Worm (Caenorhabditis elegans) whole organism, L4/young adult: ENCODE measurements around the gene sup-35.
A peak's percentile ranks its signal among the peaks of the same experiment; 100 is the strongest.

Experiments
- W03F9.2 ChIP-seq: fragments of 150-350 bp; optimal IDR thresholded peaks from 2 replicates; lab custom pipeline; 2014; ENCODE audit warnings: missing biosample characterization, missing genetic modification characterization
- dao-5 ChIP-seq: sonication (generic microtip); optimal IDR thresholded peaks from 2 replicates; lab custom pipeline; 2016; ENCODE audit warnings: missing genotype, missing genetic modification characterization, moderate library complexity, missing compliant biosample characterization
- him-1 ChIP-seq: sonication (generic microtip); optimal IDR thresholded peaks from 2 replicates; lab custom pipeline; 2016; ENCODE audit warnings: missing genotype, missing genetic modification reagents, missing genetic modification characterization, missing compliant biosample characterization

The sup-35 gene

DNA sequence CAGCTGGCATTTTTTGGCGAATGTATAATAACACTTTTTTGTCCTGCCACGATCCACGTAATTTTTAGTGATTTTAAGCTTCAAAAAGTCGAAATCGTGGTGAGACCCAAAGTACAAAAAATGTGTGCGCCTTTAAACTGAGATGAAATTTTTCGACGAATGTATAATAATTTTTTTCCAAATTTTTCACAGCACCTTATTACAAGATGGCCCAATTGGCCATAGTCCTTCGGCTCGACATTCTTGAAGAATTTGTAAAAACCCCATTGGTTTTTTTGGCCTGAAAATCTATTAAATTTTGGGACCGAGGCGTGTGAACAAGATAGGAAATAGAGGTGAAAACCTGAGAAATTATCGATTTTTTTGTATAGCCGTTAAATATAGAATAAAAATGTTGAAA is 3.1 kb downstream of the sup-35 start:
- TF ChIP-seq dao-5 (tag; lab: Kevin White, UChicago) (no peak), W03F9.2 (no peak), him-1 (tag; lab: Kevin White, UChicago) (no peak)

DNA sequence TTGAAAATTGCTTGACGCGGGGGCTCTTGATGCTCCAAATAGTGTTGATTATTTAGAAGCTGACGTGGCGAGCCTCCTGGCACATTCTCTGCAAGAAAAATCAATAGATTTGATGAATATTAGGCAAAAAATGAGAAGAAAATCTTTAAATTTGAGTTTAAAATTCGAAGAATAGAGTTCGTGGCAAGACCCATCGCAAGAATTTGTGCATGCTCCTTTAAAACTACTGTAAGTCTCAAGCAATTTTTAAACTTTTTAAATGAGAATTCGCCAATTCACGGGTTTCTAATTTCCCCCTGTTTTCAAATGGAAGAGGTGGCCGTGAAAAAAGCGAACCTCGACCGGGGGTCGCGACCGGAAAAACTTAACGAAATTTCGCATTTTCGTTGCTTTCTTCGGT is 5.2 kb downstream of the sup-35 start:
- TF ChIP-seq W03F9.2 = no peak
- TF ChIP-seq him-1 (tag; lab: Kevin White, UChicago) = no peak
- TF ChIP-seq dao-5 (tag; lab: Kevin White, UChicago) = no peak

DNA sequence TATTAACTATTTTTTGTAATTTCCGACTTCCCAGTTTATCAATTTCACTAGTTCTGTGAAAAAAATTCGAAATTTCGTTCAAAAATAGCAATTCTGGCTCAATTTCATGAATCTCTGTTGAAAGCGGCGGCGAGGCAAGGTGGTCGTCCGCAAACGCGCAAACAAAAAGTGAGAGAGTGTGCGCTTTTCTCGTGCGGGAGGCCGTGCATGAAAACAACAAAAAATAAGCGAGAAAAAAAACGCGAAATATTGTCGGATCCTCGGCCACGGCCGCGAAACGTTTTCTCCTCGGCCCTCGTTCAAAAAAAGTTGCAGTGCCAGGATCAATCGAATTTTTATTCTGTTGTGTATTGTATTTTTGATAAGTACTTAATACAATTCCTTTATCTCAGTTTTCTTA is 6.3 kb downstream of the sup-35 start:
- TF ChIP-seq W03F9.2 (peak; percentile 9), dao-5 (tag; lab: Kevin White, UChicago) (no peak), him-1 (tag; lab: Kevin White, UChicago) (peak; percentile 31)

DNA sequence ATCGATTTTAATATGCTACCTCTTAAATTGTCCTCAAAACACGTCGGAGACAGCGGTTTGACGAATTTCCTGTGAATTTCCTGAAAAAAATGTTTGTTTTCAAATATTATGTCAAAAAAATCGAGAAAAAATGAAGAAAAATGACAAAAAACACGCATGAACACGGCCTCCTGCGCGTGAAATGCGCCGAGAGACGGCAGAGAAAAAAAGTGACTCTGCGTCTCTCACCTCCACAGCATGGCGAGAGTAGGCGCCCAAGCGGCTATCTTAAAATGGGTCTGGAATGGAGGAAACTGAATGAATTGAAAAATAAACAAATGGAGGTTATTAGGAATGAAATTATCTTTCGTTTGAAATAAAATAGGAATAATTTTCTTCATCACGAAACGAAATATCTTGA is 8.3 kb downstream of the sup-35 start:
- TF ChIP-seq dao-5 (tag; lab: Kevin White, UChicago) (no peak), W03F9.2 (no peak), him-1 (tag; lab: Kevin White, UChicago) (no peak)

DNA sequence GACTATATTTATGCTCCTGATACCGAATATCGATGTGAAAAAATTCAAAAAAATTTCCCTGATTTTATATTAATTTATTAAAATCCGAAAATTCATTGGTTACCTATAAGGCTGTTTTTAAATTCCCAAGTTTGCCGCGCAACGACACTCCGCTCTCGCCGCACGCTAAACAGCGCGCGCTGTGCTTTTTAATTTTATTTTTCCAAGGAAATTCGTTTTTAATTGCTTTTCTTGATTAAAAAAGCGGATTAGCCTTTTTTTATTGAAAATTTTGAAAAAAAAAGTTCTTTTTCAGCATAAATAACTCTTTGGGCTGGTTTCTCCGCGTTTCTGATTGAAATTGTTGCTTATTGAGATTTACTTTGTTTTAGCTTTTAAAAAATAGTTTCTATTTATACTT is 11.7 kb downstream of the sup-35 start:
- TF ChIP-seq dao-5 (tag; lab: Kevin White, UChicago) (no peak), W03F9.2 (no peak), him-1 (tag; lab: Kevin White, UChicago) (no peak)

DNA sequence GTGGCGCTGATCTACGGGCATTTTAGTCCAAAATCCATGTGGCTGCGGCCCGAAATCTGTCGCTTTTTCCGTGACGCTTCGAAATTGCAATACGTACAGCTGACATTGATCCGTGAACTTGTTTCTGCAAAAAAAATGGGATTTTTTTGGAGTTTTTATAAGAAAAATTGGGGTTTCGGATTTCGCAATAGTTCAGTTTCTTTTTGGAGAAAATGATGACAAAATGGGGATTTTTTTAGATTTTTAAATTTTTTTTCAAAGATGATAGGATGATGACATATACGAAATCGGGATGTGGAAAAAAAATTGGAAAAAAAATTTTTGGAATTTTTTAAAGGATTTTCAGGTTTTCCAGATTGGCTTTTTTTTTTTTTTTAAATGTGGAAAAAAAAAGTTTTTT is 17.8 kb downstream of the sup-35 start:
- TF ChIP-seq dao-5 (tag; lab: Kevin White, UChicago) (no peak), him-1 (tag; lab: Kevin White, UChicago) (no peak)

DNA sequence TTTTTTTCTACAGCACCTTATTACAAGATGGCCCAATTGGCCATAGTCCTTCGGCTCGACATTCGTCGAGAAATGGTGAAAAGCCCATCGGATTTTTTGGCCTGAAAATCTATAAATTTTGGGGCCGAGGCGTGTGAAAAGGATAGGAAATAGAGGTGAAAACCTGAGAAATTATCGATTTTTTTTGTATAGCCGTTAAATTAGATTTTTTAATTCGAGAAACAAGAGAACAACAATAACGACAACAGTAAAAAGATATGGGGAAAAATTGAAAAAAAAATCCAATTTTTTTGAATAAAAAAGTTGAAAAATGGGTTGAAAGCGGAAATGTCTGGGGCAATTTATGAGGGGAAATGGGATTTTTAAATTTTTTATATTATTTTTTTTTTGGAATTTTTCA is 19.2 kb downstream of the sup-35 start, which contains the start of gene hmt-1:
hmt-1 (minus strand) TSS at position 101 of the 400 bp plus-strand sequence.
- TF ChIP-seq dao-5 (tag; lab: Kevin White, UChicago) (no peak), W03F9.2 (no peak)

DNA sequence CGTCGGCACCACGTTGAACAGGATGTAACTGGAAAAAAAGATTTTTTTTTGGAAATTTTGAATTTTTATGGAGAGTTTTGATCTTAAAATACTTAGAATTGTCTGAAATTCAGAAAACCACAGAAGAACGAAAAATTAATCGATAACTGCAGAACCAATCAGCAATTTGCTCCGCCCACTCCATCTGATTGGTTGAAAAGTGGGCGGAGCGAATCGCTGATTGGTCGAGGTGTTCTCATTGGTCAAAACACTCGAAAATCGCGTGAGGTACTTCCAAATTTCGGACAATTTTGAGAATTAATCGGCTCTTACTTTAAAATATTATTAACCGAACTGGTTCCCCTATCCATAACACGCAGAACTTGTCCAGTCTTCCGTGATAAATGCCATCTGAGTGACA is 23.3 kb downstream of the sup-35 start:
- no peak for TF ChIP-seq him-1 (tag; lab: Kevin White, UChicago)
- TF ChIP-seq W03F9.2 = no peak
- TF ChIP-seq dao-5 (tag; lab: Kevin White, UChicago) = no peak

DNA sequence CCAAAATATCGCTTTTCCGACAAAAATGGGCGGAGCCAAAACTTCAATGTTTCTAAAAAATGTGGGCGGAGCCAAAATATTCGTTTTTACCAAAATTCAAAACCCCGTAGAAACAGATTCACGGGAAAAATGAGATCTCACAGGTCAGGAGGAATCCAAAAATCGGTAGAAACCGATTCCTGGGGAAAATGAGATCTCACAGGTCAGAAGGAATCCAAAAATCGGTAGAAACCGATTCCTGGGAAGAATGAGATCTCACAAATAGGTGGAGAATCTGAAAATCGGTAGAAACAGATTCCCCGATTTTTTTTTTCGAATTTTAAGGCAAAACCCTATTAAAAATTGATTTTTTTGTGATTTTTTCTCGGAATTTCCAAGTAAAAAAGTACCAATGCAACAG is 25.5 kb downstream of the sup-35 start:
- no peak for TF ChIP-seq W03F9.2
- no peak for TF ChIP-seq dao-5 (tag; lab: Kevin White, UChicago)
- TF ChIP-seq him-1 (tag; lab: Kevin White, UChicago) = no peak

DNA sequence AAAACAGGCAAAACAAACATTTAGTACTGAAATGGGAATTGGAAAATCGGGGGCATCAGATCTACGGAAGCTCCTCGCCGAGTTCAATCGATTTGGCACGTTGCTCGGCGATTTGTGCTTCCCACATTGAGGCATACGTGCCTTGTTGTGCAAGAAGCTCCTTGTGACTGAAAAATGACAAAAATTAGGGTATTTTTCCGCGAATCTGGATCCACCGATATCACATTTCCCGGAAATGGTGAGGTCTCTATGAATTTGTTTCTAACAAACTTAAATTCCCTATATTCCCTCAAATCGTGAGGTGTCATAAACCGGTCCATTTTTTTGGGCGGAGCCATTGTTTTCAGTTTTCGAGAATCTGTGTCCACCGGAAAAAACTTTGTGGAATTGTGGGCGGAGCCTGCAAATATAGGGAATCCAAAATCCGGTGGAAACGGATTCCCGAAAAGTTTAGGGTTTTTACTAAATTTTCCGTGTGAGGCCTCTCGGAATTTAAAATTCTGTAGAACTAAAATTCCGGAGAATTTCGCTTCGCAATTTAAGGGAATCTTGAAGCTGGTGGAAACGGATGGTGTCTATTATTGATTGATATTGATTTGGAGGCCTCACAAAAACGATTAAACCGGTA is 27.3 kb downstream of the sup-35 start:
- no peak for TF ChIP-seq him-1 (tag; lab: Kevin White, UChicago)
- no peak for TF ChIP-seq W03F9.2
- TF ChIP-seq dao-5 (tag; lab: Kevin White, UChicago) = no peak

DNA sequence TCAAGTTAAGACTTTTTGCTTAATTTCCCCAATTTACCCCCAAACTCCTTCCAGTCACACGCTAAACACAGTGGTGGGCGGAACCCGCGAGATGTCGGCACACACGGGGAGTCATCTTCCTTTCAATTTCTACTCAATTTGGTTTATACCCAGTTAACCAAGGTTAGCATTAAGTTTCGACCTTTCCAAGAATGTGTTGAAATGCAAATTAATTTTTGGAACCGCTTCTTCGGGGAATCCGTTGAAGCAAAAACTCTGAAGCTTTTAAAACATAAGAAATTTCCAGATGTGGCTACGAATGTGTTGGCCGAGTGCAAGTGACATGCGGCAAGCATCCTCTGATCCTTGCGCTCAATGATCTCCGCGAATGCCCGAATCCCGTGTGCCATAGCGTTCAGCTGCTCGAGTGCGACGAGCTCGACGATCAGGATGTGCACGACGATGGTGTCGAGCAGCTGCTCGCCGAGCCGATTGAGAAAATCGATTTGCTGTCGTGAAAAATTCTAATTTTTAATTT is 28.1 kb downstream of the sup-35 start:
- TF ChIP-seq dao-5 (tag; lab: Kevin White, UChicago) = no peak
- no peak for TF ChIP-seq him-1 (tag; lab: Kevin White, UChicago)
- TF ChIP-seq W03F9.2 = no peak

DNA sequence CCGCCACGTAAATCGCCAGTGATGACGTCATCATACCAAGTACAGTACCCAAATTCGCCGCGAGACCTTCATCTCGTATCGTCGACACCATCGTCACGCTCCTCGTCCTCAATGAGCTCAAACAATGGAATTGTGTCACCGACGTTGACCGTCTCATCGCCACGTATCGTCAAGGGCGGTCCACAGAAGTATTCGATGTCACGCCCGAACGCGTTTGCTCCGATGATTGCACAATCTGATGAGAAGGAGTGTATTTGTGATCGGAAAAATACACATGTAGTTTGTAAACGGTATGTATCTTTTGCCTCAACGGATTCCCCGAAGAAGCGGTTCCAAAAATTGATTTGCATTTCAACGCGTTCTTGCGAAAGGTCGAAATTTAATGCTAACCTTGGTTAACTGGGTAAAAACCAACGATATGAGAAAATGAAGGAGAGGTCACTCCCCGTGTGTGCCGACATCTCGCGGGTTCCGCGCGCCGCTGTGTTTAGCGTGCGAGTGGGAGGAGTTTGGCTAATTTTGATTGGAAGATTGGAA is 28.8 kb downstream of the sup-35 start:
- TF ChIP-seq him-1 (tag; lab: Kevin White, UChicago) = no peak
- peak; percentile 35 for TF ChIP-seq W03F9.2

DNA sequence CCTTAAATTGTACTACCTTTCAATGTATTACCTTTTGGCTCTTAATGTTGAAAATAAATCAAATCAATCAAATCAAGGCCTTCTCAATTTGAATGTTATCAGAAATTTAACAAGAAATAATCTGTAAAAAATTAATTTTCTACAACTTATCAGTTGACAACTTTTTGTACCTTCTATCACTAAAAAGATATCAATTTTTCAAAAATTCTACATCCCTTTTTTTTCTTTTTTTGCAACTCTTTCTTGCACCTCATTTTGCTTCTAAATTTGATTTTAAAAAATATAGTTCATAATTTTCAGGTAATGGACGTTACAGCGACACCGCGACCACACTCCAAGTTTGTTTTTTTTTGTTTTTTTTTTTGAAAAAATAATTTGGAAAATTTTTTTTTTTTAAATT is 30.8 kb downstream of the sup-35 start, which contains the start of gene W09D6.5:
W09D6.5 (plus strand) TSS at position 301 of the 400 bp plus-strand sequence.
- TF ChIP-seq him-1 (tag; lab: Kevin White, UChicago) (no peak), W03F9.2 (no peak), dao-5 (tag; lab: Kevin White, UChicago) (no peak)

DNA sequence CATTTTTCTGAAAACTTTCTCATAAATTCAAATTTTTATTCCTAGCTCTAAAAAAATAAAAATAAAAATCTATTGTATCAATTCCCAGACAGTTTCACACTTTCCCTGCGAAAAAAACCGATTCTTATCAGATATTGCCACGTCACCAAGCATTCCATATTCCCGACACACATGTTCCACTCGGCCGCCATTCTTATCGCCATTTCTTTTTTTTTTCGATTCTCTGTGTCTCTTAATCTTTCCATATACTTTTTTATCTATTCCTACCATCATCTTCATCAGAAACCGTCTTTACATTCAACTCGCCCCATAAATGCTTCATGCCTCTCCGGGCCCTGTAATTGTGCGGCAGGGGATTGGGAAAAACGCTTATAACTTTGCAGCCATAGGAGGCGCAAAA is 31.6 kb downstream of the sup-35 start:
- TF ChIP-seq dao-5 (tag; lab: Kevin White, UChicago) (no peak), W03F9.2 (peak; percentile 24), him-1 (tag; lab: Kevin White, UChicago) (no peak)

DNA sequence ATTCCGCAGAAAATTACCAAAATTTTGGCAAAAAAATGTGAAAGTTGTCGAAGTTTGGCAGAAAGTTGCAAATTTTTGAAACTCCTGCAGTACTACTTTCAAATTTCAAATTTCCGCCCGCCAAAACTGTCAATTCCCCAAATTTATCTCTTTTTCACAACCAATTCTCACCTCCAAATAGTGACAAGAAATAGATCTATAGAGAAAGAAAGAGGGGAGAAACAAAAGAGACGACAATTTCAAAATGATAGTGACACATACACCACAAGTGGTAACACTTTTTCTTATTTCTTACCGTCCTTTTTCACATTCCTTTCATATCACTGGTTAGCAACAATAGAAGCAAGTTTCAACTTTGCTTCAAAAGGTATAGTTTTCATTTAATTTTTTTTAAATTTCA is 35.0 kb downstream of the sup-35 start:
- no peak for TF ChIP-seq W03F9.2
- no peak for TF ChIP-seq dao-5 (tag; lab: Kevin White, UChicago)
- TF ChIP-seq him-1 (tag; lab: Kevin White, UChicago) = no peak
